Fruit fly (Drosophila melanogaster) whole organism, pupa: Measurements from ENCODE around the gene Noa36.
A peak's percentile ranks its signal among the peaks of the same experiment; 100 is the strongest.

Experiments
- CG10348 ChIP-seq: fragments of 200-800 bp; sonication (Bioruptor generic); IDR thresholded peaks from 2 replicates; pipeline ENCODE4 v1.3.6; 2022; ENCODE audit warnings: missing biosample characterization, missing genetic modification characterization
- CG12605 ChIP-seq: fragments of 200-800 bp; sonication (Bioruptor generic); IDR thresholded peaks from 2 replicates; pipeline ENCODE4 v1.3.6; 2022; ENCODE audit warnings: missing biosample characterization, missing genetic modification characterization
- CG13204 ChIP-seq: fragments of 200-800 bp; sonication (Bioruptor generic); optimal IDR thresholded peaks from 2 replicates; lab custom pipeline; 2018; ENCODE audit warnings: missing biosample characterization, mild to moderate bottlenecking, missing genetic modification characterization, moderate library complexity
- CG14655 ChIP-seq: fragments of 200-800 bp; sonication (Bioruptor generic); optimal IDR thresholded peaks from 3 replicates; lab custom pipeline; 2017; ENCODE audit warnings: mild to moderate bottlenecking, missing biosample characterization, missing genetic modification reagents, missing genetic modification characterization
- CG15710 ChIP-seq: fragments of 200-800 bp; sonication (Bioruptor generic); optimal IDR thresholded peaks from 2 replicates; lab custom pipeline; 2018; ENCODE audit warnings: missing biosample characterization, mild to moderate bottlenecking, missing genetic modification characterization, moderate library complexity
- CG17806 ChIP-seq: fragments of 200-800 bp; sonication (Bioruptor generic); optimal IDR thresholded peaks from 2 replicates; lab custom pipeline; 2018; ENCODE audit warnings: missing biosample characterization, mild to moderate bottlenecking, missing genetic modification characterization, moderate library complexity
- CG32121 ChIP-seq: fragments of 200-800 bp; sonication (Bioruptor generic); IDR thresholded peaks from 2 replicates; pipeline ENCODE4 v1.3.6; 2022; ENCODE audit warnings: missing biosample characterization, missing genetic modification characterization
- CG34367 ChIP-seq: fragments of 200-800 bp; sonication (Bioruptor generic); optimal IDR thresholded peaks from 2 replicates; lab custom pipeline; 2018; ENCODE audit warnings: missing biosample characterization, mild to moderate bottlenecking, missing genetic modification characterization
- CG4496 ChIP-seq: fragments of 200-800 bp; sonication (Bioruptor generic); IDR thresholded peaks from 3 replicates; pipeline ENCODE4 v1.3.6; 2022; ENCODE audit warnings: missing biosample characterization, missing genetic modification characterization
- CG8159 ChIP-seq: fragments of 200-800 bp; sonication (Bioruptor generic); optimal IDR thresholded peaks from 3 replicates; lab custom pipeline; 2018; ENCODE audit warnings: missing biosample characterization, mild to moderate bottlenecking, missing genetic modification characterization, moderate library complexity
- CG8301 ChIP-seq: fragments of 200-800 bp; sonication (Bioruptor generic); optimal IDR thresholded peaks from 2 replicates; lab custom pipeline; 2018; ENCODE audit warnings: missing biosample characterization, mild to moderate bottlenecking, missing genetic modification characterization
- CG9948 ChIP-seq: fragments of 200-800 bp; sonication (Bioruptor generic); optimal IDR thresholded peaks from 2 replicates; lab custom pipeline; 2018; ENCODE audit warnings: missing biosample characterization, mild to moderate bottlenecking, missing genetic modification characterization, moderate library complexity
- D1 ChIP-seq: fragments of 200-800 bp; sonication (Bioruptor generic); optimal IDR thresholded peaks from 2 replicates; lab custom pipeline; 2018; ENCODE audit warnings: missing biosample characterization, mild to moderate bottlenecking, missing genetic modification characterization, moderate library complexity
- EcR ChIP-seq: fragments of 200-800 bp; sonication (Bioruptor generic); optimal IDR thresholded peaks from 3 replicates; lab custom pipeline; 2019; ENCODE audit warnings: missing biosample characterization, missing genetic modification characterization, mild to moderate bottlenecking, moderate library complexity, missing genetic modification reagents
- Ets98B ChIP-seq: fragments of 200-800 bp; sonication (Bioruptor generic); IDR thresholded peaks from 2 replicates; pipeline ENCODE4 v1.3.6; 2022; ENCODE audit warnings: missing biosample characterization, missing genetic modification characterization
- Pif1A ChIP-seq: fragments of 200-800 bp; sonication (Bioruptor generic); optimal IDR thresholded peaks from 3 replicates; lab custom pipeline; 2016; ENCODE audit warnings: missing biosample characterization, missing genetic modification characterization
- Pif1B ChIP-seq: fragments of 200-800 bp; sonication (Bioruptor generic); optimal IDR thresholded peaks from 3 replicates; lab custom pipeline; 2016; ENCODE audit warnings: missing biosample characterization, missing genetic modification characterization
- Snoo ChIP-seq: fragments of 200-800 bp; sonication (Bioruptor generic); optimal IDR thresholded peaks from 3 replicates; lab custom pipeline; 2017; ENCODE audit warnings: missing biosample characterization, mild to moderate bottlenecking, missing genetic modification characterization, inconsistent platforms
- fd96Ca ChIP-seq: fragments of 200-800 bp; sonication (Bioruptor generic); IDR thresholded peaks from 3 replicates; pipeline ENCODE4 v1.3.6; 2022; ENCODE audit warnings: missing biosample characterization, missing genetic modification characterization
- gl ChIP-seq: fragments of 200-800 bp; sonication (Bioruptor generic); optimal IDR thresholded peaks from 2 replicates; lab custom pipeline; 2018; ENCODE audit warnings: missing biosample characterization, mild to moderate bottlenecking, missing genetic modification characterization
- rn ChIP-seq: fragments of 200-800 bp; sonication (Bioruptor generic); IDR thresholded peaks from 2 replicates; pipeline ENCODE4 v1.3.6; 2022; ENCODE audit warnings: missing biosample characterization, missing genetic modification characterization

The Noa36 gene

DNA sequence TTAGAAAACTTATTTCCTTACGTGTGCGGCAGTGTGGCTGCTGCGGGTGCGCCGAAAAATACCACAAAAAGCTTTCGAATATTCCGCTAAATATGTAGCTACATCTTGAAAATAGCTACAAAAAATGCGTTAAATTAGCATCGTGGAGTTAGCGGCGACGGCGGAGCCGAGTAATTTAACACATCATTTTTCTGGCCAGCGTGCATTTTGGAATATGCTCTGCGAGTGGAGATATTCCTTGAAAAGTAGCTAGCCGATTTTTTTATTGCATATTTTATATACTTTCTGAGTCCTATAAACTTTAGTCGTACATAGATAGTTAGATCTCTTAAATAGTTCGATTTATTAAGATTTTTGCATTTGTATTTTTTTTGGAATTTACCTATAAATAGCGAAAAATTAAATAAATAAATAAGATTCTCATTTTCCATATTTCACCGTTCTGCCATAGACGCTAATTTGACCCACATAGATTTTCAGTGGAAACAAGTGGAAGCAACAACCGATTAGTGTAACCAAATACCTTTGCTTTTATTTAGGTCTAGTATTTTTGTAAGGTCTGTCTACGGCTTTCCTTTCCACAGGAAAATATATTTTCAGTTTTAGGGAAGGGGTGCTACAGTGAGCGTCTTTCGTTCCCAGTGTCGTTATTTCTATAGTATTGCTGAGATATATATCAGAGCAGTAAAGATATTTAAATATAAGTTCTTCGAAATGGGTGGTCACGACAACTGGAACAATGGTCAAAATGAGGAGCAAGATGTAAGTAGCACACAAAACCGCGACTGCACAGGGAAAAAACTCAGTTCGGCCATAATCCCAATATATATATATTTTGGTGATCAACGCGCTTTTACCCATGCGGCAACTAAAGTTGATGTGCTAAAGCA, at the start of gene Noa36, which contains the start of gene Hrb98DE:
Noa36 (minus strand) TSS at position 51 of the 890 bp plus-strand sequence.
Hrb98DE (plus strand) TSS at position 597 of the 890 bp plus-strand sequence.
- TF ChIP-seq CG8159, result no peak
- TF ChIP-seq CG32121 (GFP tag; lab: Robert Waterston, UW), result 0 out of 2 replicates have a peak, but pooled peaks have one; percentile 8
- TF ChIP-seq Pif1B (GFP tag; lab: Kevin White, UChicago), result no peak
- no peak for TF ChIP-seq CG34367
- no peak for TF ChIP-seq CG13204
- peak; percentile 14 for TF ChIP-seq Snoo (tag; lab: Kevin White, UChicago)
- peak; percentile 29 for TF ChIP-seq CG15710 (tag; lab: Kevin White, UChicago)
- TF ChIP-seq CG10348 (GFP tag; lab: Robert Waterston, UW), result no peak
- no peak for TF ChIP-seq CG12605 (GFP tag; lab: Robert Waterston, UW)
- no peak for TF ChIP-seq gl (tag; lab: Kevin White, UChicago)
- TF ChIP-seq, all 21 proteins: peak for 3

DNA sequence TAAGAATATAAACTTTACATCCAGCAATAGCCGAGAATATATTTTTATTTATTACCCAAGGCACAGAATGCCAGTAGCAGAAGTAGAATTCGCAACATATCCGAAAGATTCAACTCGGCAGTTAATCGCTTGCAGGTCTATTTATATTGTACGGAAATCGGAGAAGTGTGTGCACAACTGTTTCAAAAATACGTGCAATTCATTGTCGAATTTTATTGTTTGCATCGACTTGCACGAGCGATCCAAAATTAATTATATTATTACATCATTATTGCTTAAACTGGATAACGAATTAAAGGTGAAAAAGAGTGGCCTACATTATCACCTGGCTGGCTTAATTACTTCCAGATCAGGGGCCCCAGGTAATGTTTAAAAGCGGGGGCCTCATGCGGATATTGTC, 43.7 kb upstream of the Noa36 start, which contains the start of gene CG14062:
CG14062 (minus strand) TSS at position 101 of the 400 bp plus-strand sequence.
- no peak for TF ChIP-seq gl (tag; lab: Kevin White, UChicago)

DNA sequence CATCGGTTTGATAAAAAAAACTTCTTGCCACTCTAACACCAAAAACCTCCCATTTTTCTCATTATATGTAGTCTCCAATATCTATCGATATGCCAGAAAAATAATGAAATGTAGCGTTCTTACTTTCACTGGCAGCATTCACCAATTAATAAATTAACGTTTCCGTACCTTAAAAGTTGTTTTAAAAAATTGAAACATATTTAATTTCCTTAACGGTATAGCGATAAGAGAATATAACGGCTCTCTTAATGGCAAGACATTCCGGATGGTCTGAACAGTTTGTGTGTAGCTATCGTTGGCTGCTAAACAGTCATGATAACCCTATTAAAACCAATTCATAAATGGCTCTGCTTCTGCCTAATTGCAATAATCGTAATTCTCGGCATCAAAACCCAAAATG, 37.0 kb upstream of the Noa36 start, which contains the start of gene CG9988:
CG9988 (plus strand) TSS at position 301 of the 400 bp plus-strand sequence.
- TF ChIP-seq gl (tag; lab: Kevin White, UChicago), result no peak

DNA sequence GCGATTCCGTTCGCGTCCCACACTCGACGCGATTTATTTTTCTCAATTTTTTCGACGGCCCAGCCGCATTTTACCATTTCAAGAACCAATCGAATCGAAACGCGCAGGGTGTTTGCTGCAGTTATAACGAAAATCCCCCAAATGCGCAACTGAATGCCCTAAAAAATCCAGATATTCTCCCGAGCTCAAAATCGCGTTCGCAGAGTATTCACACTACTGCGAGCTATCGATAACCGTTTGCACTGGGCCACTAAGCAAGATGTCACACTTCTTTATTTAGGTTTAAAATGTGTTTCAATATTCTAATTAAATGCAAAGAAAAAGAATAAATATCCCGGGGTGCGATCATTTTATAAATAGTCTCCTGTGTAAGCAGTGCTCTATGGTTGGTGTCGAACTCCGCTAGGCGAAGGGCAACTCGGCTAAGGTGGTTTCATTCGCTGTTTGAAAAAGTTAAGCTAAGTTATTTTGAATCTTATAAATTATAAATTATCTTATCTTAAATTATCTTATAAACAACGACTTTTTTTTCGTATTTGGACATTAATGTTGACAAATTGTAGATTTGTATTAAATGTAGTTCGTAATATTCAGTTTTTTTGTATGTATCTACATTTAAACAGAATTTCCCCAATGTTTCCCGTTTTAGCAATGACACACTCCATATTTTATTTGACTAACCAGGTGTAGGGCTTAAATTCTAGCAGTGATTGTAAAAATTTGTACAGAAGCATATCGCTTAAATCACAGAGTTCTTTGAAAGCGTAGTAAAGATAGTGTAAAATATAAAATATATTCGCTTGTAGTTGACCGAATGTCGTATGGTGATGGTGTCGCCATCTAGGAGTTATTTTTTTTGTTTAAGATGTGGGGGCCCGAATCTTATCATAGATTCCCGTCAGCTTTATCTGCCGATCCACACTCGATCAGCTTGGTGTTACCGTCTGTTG, 36.2 kb upstream of the Noa36 start, which contains the start of gene CG10011:
CG10011 (minus strand) TSS at position 119 of the 950 bp plus-strand sequence.
- TF ChIP-seq Snoo (tag; lab: Kevin White, UChicago), result peak; percentile 1
- TF ChIP-seq CG34367, result no peak
- no peak for TF ChIP-seq CG4496 (GFP tag; lab: Robert Waterston, UW)
- TF ChIP-seq CG12605 (GFP tag; lab: Robert Waterston, UW), result no peak
- no peak for TF ChIP-seq CG8301
- TF ChIP-seq CG14655 (GFP tag; lab: Kevin White, UChicago), result no peak
- TF ChIP-seq Pif1A, result no peak
- TF ChIP-seq rn (GFP tag; lab: Robert Waterston, UW), result no peak
- TF ChIP-seq D1, result no peak
- TF ChIP-seq gl (tag; lab: Kevin White, UChicago), result no peak
- TF ChIP-seq Pif1B (GFP tag; lab: Kevin White, UChicago), result no peak
- peak; percentile 7 for TF ChIP-seq CG8159
- TF ChIP-seq CG32121 (GFP tag; lab: Robert Waterston, UW), result peak; percentile 36; the same call in 1 of the 2 replicates
- TF ChIP-seq, all 21 proteins: peak for 3

DNA sequence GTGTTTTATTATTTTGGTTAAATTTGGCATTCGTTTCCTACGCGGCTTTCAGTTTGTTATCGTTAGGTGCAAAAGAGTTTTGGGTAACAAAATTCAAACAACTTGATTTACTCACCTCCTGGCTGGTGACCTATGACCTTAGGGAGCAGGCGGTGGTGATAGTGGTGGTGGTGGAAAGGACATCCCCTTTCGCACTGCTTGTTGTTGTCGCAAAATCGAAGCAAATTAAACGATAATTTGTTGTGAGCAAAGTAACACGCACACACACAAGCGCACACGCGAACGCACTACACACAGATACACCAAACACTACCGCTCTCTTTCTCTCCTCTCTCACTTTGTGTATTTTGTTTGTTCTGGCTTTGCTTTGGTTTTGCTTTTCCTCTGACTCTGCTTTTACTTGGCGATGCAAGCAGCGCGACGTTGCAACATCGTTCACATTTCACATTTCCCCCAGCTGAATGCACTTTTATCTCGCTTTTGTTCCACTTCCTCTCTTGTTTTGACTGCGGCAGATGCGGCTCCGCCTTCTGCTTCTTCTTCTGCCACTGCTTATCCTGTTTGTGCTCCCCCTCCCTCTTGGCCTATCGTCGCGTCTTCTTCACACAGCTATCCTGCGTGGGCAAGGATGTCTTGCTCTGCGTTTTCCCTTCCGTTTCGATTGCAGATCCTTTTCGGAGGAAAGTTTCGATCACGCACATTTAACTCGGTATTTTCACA, 35.3 kb upstream of the Noa36 start:
- TF ChIP-seq CG15710 (tag; lab: Kevin White, UChicago) (peak; percentile 18), Pif1B (GFP tag; lab: Kevin White, UChicago) (peak; percentile 10), CG14655 (GFP tag; lab: Kevin White, UChicago) (no peak), EcR (GFP tag; lab: Kevin White, UChicago) (peak; percentile 10), CG4496 (GFP tag; lab: Robert Waterston, UW) (no peak), CG13204 (peak; percentile 24), rn (GFP tag; lab: Robert Waterston, UW) (0 out of 2 replicates have a peak, but pooled peaks have one; percentile 8), CG8159 (no peak), CG10348 (GFP tag; lab: Robert Waterston, UW) (no peak), CG8301 (no peak), fd96Ca (GFP tag; lab: Robert Waterston, UW) (no peak), Ets98B (no peak)

DNA sequence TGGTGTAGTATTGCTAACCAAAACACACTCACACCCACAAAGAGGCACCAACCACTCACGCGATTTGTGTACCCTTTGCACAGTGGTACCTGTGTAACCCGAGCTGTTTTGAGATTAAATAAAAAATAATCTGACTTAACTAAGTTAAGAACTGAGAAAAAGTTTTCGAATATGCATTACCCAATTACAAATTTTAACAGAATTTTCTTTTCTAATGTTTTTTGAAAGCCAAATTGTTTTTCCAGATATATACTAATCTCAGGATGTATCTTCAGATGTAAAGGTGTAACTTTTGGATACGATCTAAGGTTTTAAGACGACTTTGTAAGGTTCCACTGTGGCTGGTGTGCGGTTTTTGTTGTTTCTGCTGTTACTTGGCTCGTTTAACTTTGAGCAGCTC, 34.7 kb upstream of the Noa36 start:
- TF ChIP-seq CG12605 (GFP tag; lab: Robert Waterston, UW) (no peak), Ets98B (peak; percentile 47), CG17806 (tag; lab: Kevin White, UChicago) (peak; percentile 53), Pif1A (peak; percentile 73), gl (tag; lab: Kevin White, UChicago) (no peak), Pif1B (GFP tag; lab: Kevin White, UChicago) (peak; percentile 62), CG9948 (peak; percentile 33), fd96Ca (GFP tag; lab: Robert Waterston, UW) (peak; percentile 14; the same call in 1 of the 3 replicates), CG8159 (peak; percentile 56), CG4496 (GFP tag; lab: Robert Waterston, UW) (peak; percentile 34; the same call in 1 of the 3 replicates), CG32121 (GFP tag; lab: Robert Waterston, UW) (peak; percentile 60), CG15710 (tag; lab: Kevin White, UChicago) (peak; percentile 54), CG34367 (peak; percentile 23), Snoo (tag; lab: Kevin White, UChicago) (peak; percentile 54), D1 (no peak), CG14655 (GFP tag; lab: Kevin White, UChicago) (peak; percentile 66), rn (GFP tag; lab: Robert Waterston, UW) (peak; percentile 61), CG8301 (peak; percentile 54), CG10348 (GFP tag; lab: Robert Waterston, UW) (no peak)
- TF ChIP-seq, all 21 proteins: peak for 15
